Fruit fly (Drosophila melanogaster): Measurements from ENCODE around the gene PlexB.
A peak's percentile ranks its signal among the peaks of the same experiment; 100 is the strongest.

PlexB gene

dm6 chr4:60001-60997, 16.7 kb upstream of the PlexB start (continued):
- TF ChIP-seq Blimp-1 (GFP tag; optimal IDR thresholded peaks at IDR 0.05) (no peak), eg (GFP tag; IDR thresholded peaks at IDR 0.05) (no peak), CG31627 (GFP tag; optimal IDR thresholded peaks at IDR 0.05) (no peak), CG8119 (GFP tag; IDR thresholded peaks at IDR 0.05) (peak; percentile 72; the same call in 2 of the 3 replicates), CG3919 (GFP tag; optimal IDR thresholded peaks at IDR 0.05) (peak; percentile 50), Eip93F (GFP tag; optimal IDR thresholded peaks at IDR 0.05) (peak; percentile 27), CG10631 (GFP tag; optimal IDR thresholded peaks at IDR 0.05) (peak; percentile 50), Hr4 (GFP tag; optimal IDR thresholded peaks at IDR 0.05) (no peak), CG4318 (GFP tag; optimal IDR thresholded peaks at IDR 0.05) (no peak), CG7368 (GFP tag; optimal IDR thresholded peaks at IDR 0.05) (peak; percentile 23), CG9139 (GFP tag; optimal IDR thresholded peaks at IDR 0.05) (peak; percentile 22), fd59A (GFP tag; optimal IDR thresholded peaks at IDR 0.05) (no peak), Eip78C (GFP tag) (peak; percentile 79), fkh (GFP tag; optimal IDR thresholded peaks at IDR 0.05) (peak; percentile 40), Hr38 (GFP tag; optimal IDR thresholded peaks at IDR 0.05) (no peak), lz (GFP tag; optimal IDR thresholded peaks at IDR 0.05) (no peak), dsx (GFP tag; optimal IDR thresholded peaks at IDR 0.05; ENCODE audit: poor library complexity, severe bottlenecking) (peak; percentile 65), Lpt (GFP tag; optimal IDR thresholded peaks at IDR 0.05) (peak; percentile 42), Eip75B (GFP tag; optimal IDR thresholded peaks at IDR 0.05) (peak; percentile 13), Ets96B (tag; optimal IDR thresholded peaks at IDR 0.05) (peak; percentile 56), svp (GFP tag) (peak; percentile 65), net (GFP tag; optimal IDR thresholded peaks at IDR 0.05) (peak; percentile 44), CG16779 (tag; optimal IDR thresholded peaks at IDR 0.05) (no peak), CG6792 (GFP tag; optimal IDR thresholded peaks at IDR 0.05) (peak; percentile 9), CG1621 (tag; optimal IDR thresholded peaks at IDR 0.05) (no peak), CG6163 (GFP tag; IDR thresholded peaks at IDR 0.05) (no peak), CG3032 (tag; optimal IDR thresholded peaks at IDR 0.05) (peak; percentile 62), achi (GFP tag; optimal IDR thresholded peaks at IDR 0.05) (peak; percentile 35), salr (GFP tag; optimal IDR thresholded peaks at IDR 0.05) (peak in 1 of 2 experiments; percentile 19), CG15336 (GFP tag; IDR thresholded peaks at IDR 0.05) (peak; percentile 48), CG32006 (GFP tag; optimal IDR thresholded peaks at IDR 0.05) (peak; percentile 31)

DNA sequence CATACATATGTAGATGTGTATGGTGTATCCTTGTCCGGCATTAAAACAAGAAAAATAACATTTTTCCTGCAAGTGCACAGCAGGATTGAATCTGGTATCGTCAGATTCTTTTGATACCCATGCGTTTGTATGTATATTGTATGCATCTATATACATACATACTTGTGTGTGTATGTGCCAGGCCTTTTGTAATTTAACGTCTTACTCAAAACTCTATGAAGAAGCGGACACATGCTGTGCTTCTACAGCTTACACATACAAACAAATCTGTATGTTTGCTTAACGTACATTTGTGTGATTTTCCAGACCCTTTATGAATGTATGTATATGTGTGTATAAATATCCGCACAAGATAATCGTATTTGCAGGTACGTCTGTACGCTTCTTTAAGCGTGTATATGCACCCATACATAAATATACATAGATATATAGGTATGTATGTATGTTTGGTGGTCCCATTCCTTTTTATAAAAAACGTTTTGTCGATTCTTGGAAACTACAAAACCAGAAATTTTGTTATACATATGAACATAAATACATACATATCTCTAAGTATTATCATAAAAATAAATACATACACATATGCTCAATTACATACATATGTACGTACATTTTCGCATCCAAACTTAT, 15.4 kb upstream of the PlexB start:
- TF ChIP-seq CG8632 (GFP tag; optimal IDR thresholded peaks at IDR 0.05) (no peak), CG6276 (GFP tag; optimal IDR thresholded peaks at IDR 0.05) (no peak), fkh (GFP tag; optimal IDR thresholded peaks at IDR 0.05) (peak; percentile 92), dac (GFP tag; optimal IDR thresholded peaks at IDR 0.05) (no peak), Sox14 (GFP tag; optimal IDR thresholded peaks at IDR 0.05) (peak; percentile 2), esn (GFP tag; optimal IDR thresholded peaks at IDR 0.05) (no peak), CG6854 (GFP tag; optimal IDR thresholded peaks at IDR 0.05) (peak; percentile 19), CG31627 (GFP tag; optimal IDR thresholded peaks at IDR 0.05) (no peak), cyc (GFP tag; optimal IDR thresholded peaks at IDR 0.05) (no peak), topi (GFP tag; optimal IDR thresholded peaks at IDR 0.05) (no peak), CG3919 (GFP tag; optimal IDR thresholded peaks at IDR 0.05) (no peak), CG6163 (GFP tag; IDR thresholded peaks at IDR 0.05) (no peak), Smox (GFP tag; optimal IDR thresholded peaks at IDR 0.05) (no peak), CG7368 (GFP tag; optimal IDR thresholded peaks at IDR 0.05) (no peak), Hr38 (GFP tag; optimal IDR thresholded peaks at IDR 0.05) (no peak), dsx (GFP tag; optimal IDR thresholded peaks at IDR 0.05; ENCODE audit: poor library complexity, severe bottlenecking) (peak; percentile 45), fd59A (GFP tag; optimal IDR thresholded peaks at IDR 0.05) (no peak), CG9139 (GFP tag; optimal IDR thresholded peaks at IDR 0.05) (peak; percentile 13), Eip75B (GFP tag; optimal IDR thresholded peaks at IDR 0.05) (peak; percentile 1), CG3032 (tag; optimal IDR thresholded peaks at IDR 0.05) (no peak), CG6792 (GFP tag; optimal IDR thresholded peaks at IDR 0.05) (no peak), CG11762 (GFP tag; optimal IDR thresholded peaks at IDR 0.05; ENCODE audit: insufficient read depth) (no peak), CG8119 (GFP tag; IDR thresholded peaks at IDR 0.05) (0 out of 3 replicates have a peak, but pooled peaks have one; percentile 19), Lpt (GFP tag; optimal IDR thresholded peaks at IDR 0.05) (peak; percentile 59), pdm3 (GFP tag; optimal IDR thresholded peaks at IDR 0.05) (no peak), Blimp-1 (GFP tag; optimal IDR thresholded peaks at IDR 0.05) (no peak), CG10631 (GFP tag; optimal IDR thresholded peaks at IDR 0.05) (no peak), CG32006 (GFP tag; optimal IDR thresholded peaks at IDR 0.05) (no peak), CG1621 (tag; optimal IDR thresholded peaks at IDR 0.05) (no peak), CG8319 (GFP tag; optimal IDR thresholded peaks at IDR 0.05) (no peak), Eip78C (GFP tag) (peak; percentile 77), acj6 (GFP tag; optimal IDR thresholded peaks at IDR 0.05) (no peak), net (GFP tag; optimal IDR thresholded peaks at IDR 0.05) (no peak), Eip93F (GFP tag; optimal IDR thresholded peaks at IDR 0.05) (no peak)
